Fruit fly (Drosophila melanogaster) whole organism, embryonic: ENCODE data around the gene kz.

Source experiments
- ATbp ChIP-seq: fragments of 200-800 bp; sonication (Bioruptor generic); optimal IDR thresholded peaks from 2 replicates; lab custom pipeline; 2017; ENCODE audit warnings: missing biosample characterization, mild to moderate bottlenecking, missing genetic modification characterization, missing genetic modification reagents
- CG11085 ChIP-seq: fragments of 200-800 bp; sonication (Bioruptor generic); IDR thresholded peaks from 2 replicates; pipeline ENCODE4 v1.3.6; 2022; ENCODE audit warnings: missing biosample characterization, missing genetic modification characterization
- CG11247 ChIP-seq: fragments of 200-800 bp; sonication (Bioruptor generic); IDR thresholded peaks from 2 replicates; pipeline ENCODE4 v1.3.6; 2022; ENCODE audit warnings: missing biosample characterization, missing genetic modification characterization
- CG13287 ChIP-seq: fragments of 200-800 bp; sonication (Bioruptor generic); IDR thresholded peaks from 2 replicates; pipeline ENCODE4 v1.3.6; 2022; ENCODE audit warnings: missing biosample characterization, missing genetic modification characterization; ENCODE audit not compliant: partially characterized antibody
- CG13424 ChIP-seq: fragments of 200-800 bp; sonication (Bioruptor generic); optimal IDR thresholded peaks from 2 replicates; lab custom pipeline; 2019; ENCODE audit warnings: missing biosample characterization, mild to moderate bottlenecking, missing genetic modification characterization, moderate library complexity
- CG13775 ChIP-seq: fragments of 200-800 bp; sonication (Bioruptor generic); optimal IDR thresholded peaks from 3 replicates; lab custom pipeline; 2017; ENCODE audit warnings: missing biosample characterization, mild to moderate bottlenecking, missing genetic modification characterization
- CG14710 ChIP-seq: fragments of 200-800 bp; sonication (Bioruptor generic); optimal IDR thresholded peaks from 3 replicates; lab custom pipeline; 2019; ENCODE audit warnings: missing biosample characterization, mild to moderate bottlenecking, missing genetic modification characterization, moderate library complexity
- CG15514 ChIP-seq: fragments of 200-800 bp; sonication (Bioruptor generic); optimal IDR thresholded peaks from 3 replicates; lab custom pipeline; 2017; ENCODE audit warnings: missing biosample characterization, missing genetic modification characterization, mild to moderate bottlenecking, moderate library complexity, missing genetic modification reagents
- CG16863 ChIP-seq: fragments of 200-800 bp; sonication (Bioruptor generic); optimal IDR thresholded peaks from 3 replicates; lab custom pipeline; 2016; ENCODE audit warnings: missing biosample characterization, missing genetic modification characterization
- CG17359 ChIP-seq: fragments of 200-800 bp; sonication (Bioruptor generic); optimal IDR thresholded peaks from 3 replicates; lab custom pipeline; 2018; ENCODE audit warnings: missing biosample characterization, mild to moderate bottlenecking, missing genetic modification characterization, moderate library complexity
- CG17361 ChIP-seq: fragments of 200-800 bp; sonication (Bioruptor generic); IDR thresholded peaks from 3 replicates; pipeline ENCODE4 v1.3.6; 2022; ENCODE audit warnings: missing biosample characterization, missing genetic modification characterization
- CG17829 ChIP-seq: fragments of 200-800 bp; optimal IDR thresholded peaks from 2 replicates; lab custom pipeline; 2019; ENCODE audit warnings: missing biosample characterization, mild to moderate bottlenecking, missing genetic modification characterization, moderate library complexity
- CG1832 ChIP-seq: fragments of 200-800 bp; sonication (Bioruptor generic); optimal IDR thresholded peaks from 2 replicates; lab custom pipeline; 2017; ENCODE audit warnings: missing biosample characterization, mild to moderate bottlenecking, missing genetic modification characterization, inconsistent platforms
- CG31388 ChIP-seq: fragments of 200-800 bp; sonication (Bioruptor generic); optimal IDR thresholded peaks from 2 replicates; lab custom pipeline; 2016; ENCODE audit warnings: missing biosample characterization, missing genetic modification characterization
- CG31441 ChIP-seq: fragments of 200-800 bp; sonication (Bioruptor generic); IDR thresholded peaks from 2 replicates; pipeline ENCODE4 v1.3.6; 2022; ENCODE audit warnings: missing biosample characterization, missing genetic modification characterization
- CG3281 ChIP-seq: fragments of 200-800 bp; sonication (Bioruptor generic); optimal IDR thresholded peaks from 3 replicates; lab custom pipeline; 2017; ENCODE audit warnings: missing biosample characterization, mild to moderate bottlenecking, missing genetic modification characterization
- CG4424 ChIP-seq: fragments of 200-800 bp; sonication (Bioruptor generic); optimal IDR thresholded peaks from 3 replicates; lab custom pipeline; 2016; ENCODE audit warnings: missing biosample characterization, missing genetic modification characterization
- CG4707 ChIP-seq: fragments of 200-800 bp; sonication (Bioruptor generic); optimal IDR thresholded peaks from 2 replicates; lab custom pipeline; 2018; ENCODE audit warnings: missing biosample characterization, mild to moderate bottlenecking, missing genetic modification characterization, moderate library complexity
- CG6683 ChIP-seq: fragments of 200-800 bp; sonication (Bioruptor generic); optimal IDR thresholded peaks from 2 replicates; lab custom pipeline; 2017; ENCODE audit warnings: missing biosample characterization, mild to moderate bottlenecking, missing genetic modification characterization, missing genetic modification reagents
- CG8281 ChIP-seq: fragments of 200-800 bp; sonication (Bioruptor generic); optimal IDR thresholded peaks from 2 replicates; lab custom pipeline; 2018; ENCODE audit warnings: missing biosample characterization, mild to moderate bottlenecking, missing genetic modification characterization, moderate library complexity
- CG8924 ChIP-seq: fragments of 200-800 bp; optimal IDR thresholded peaks from 3 replicates; lab custom pipeline; 2019; ENCODE audit warnings: missing biosample characterization, mild to moderate bottlenecking, missing genetic modification characterization, moderate library complexity
- Dad ChIP-seq: fragments of 200-800 bp; sonication (Bioruptor generic); optimal IDR thresholded peaks from 3 replicates; lab custom pipeline; 2016; ENCODE audit warnings: missing biosample characterization, missing genetic modification characterization
- Deaf1 ChIP-seq: fragments of 200-800 bp; optimal IDR thresholded peaks from 3 replicates; lab custom pipeline; 2019; ENCODE audit warnings: missing biosample characterization, mild to moderate bottlenecking, missing genetic modification characterization, moderate library complexity
- Dref ChIP-seq: fragments of 200-800 bp; sonication (Bioruptor generic); IDR thresholded peaks from 2 replicates; pipeline ENCODE4 v1.3.6; 2022; ENCODE audit warnings: missing biosample characterization, missing genetic modification characterization
- E2f2 ChIP-seq: fragments of 200-800 bp; sonication (Bioruptor generic); IDR thresholded peaks from 2 replicates; pipeline ENCODE4 v1.3.6; 2022; ENCODE audit warnings: missing biosample characterization, missing genetic modification characterization
- Fer2 ChIP-seq: fragments of 200-800 bp; sonication (Bioruptor generic); optimal IDR thresholded peaks from 2 replicates; lab custom pipeline; 2018; ENCODE audit warnings: missing biosample characterization, mild to moderate bottlenecking, missing genetic modification characterization, moderate library complexity
- Kr ChIP-seq: fragments of 200-800 bp; sonication (Bioruptor generic); optimal IDR thresholded peaks from 2 replicates; lab custom pipeline; 2017; ENCODE audit warnings: missing biosample characterization, mild to moderate bottlenecking, missing genetic modification characterization
- Meics ChIP-seq: fragments of 200-800 bp; sonication (Bioruptor generic); optimal IDR thresholded peaks from 2 replicates; lab custom pipeline; 2017; ENCODE audit warnings: missing biosample characterization, mild to moderate bottlenecking, missing genetic modification characterization
- Mes4 ChIP-seq: fragments of 200-800 bp; sonication (Bioruptor generic); optimal IDR thresholded peaks from 2 replicates; lab custom pipeline; 2016; ENCODE audit warnings: missing biosample characterization, missing genetic modification characterization
- Ptx1 ChIP-seq: fragments of 200-800 bp; sonication (Bioruptor generic); IDR thresholded peaks from 2 replicates; pipeline ENCODE4 v1.3.6; 2022; ENCODE audit warnings: missing biosample characterization, missing genetic modification characterization
- Side ChIP-seq: fragments of 200-800 bp; sonication (Bioruptor generic); optimal IDR thresholded peaks from 2 replicates; lab custom pipeline; 2016; ENCODE audit warnings: missing biosample characterization, missing genetic modification characterization
- Sin3A ChIP-seq: fragments of >200 bp; optimal IDR thresholded peaks from 2 replicates; lab custom pipeline; 2018
- Taf1 ChIP-seq: fragments of 200-800 bp; sonication (Bioruptor generic); IDR thresholded peaks from 2 replicates; pipeline ENCODE4 v1.3.6; 2022; ENCODE audit warnings: missing biosample characterization, missing genetic modification characterization
- bsh ChIP-seq, 2 experiments: fragments of 200-800 bp; sonication (Bioruptor generic); optimal IDR thresholded peaks; 2 replicates each; lab custom pipeline; 2017 to 2018; ENCODE audit warnings: mild to moderate bottlenecking in 2 of 2, missing biosample characterization in 2 of 2, missing genetic modification characterization in 2 of 2, moderate library complexity in 1 of 2
- da ChIP-seq: fragments of 200-800 bp; sonication (Bioruptor generic); optimal IDR thresholded peaks from 2 replicates; lab custom pipeline; 2016; ENCODE audit warnings: missing biosample characterization, missing genetic modification characterization
- esg ChIP-seq: fragments of 200-800 bp; sonication (Bioruptor generic); conservative IDR thresholded peaks from 2 replicates; pipeline ENCODE4 v1.3.6; 2022; ENCODE audit warnings: missing biosample characterization, missing genetic modification characterization
- exex ChIP-seq: fragments of 200-800 bp; sonication (Bioruptor generic); optimal IDR thresholded peaks from 4 replicates; lab custom pipeline; 2018; ENCODE audit warnings: missing biosample characterization, mild to moderate bottlenecking, missing genetic modification characterization, moderate library complexity
- fd3F ChIP-seq: fragments of 200-800 bp; sonication (Bioruptor generic); optimal IDR thresholded peaks from 2 replicates; lab custom pipeline; 2018; ENCODE audit warnings: missing biosample characterization, mild to moderate bottlenecking, missing genetic modification characterization, moderate library complexity
- fd96Cb ChIP-seq: fragments of 200-800 bp; sonication (Bioruptor generic); optimal IDR thresholded peaks from 2 replicates; lab custom pipeline; 2018; ENCODE audit warnings: missing biosample characterization, mild to moderate bottlenecking, missing genetic modification characterization, moderate library complexity
- hbn ChIP-seq: fragments of 200-800 bp; sonication (Bioruptor generic); IDR thresholded peaks from 2 replicates; pipeline ENCODE4 v1.3.6; 2022; ENCODE audit warnings: missing biosample characterization, missing genetic modification characterization; ENCODE audit not compliant: partially characterized antibody
- insv ChIP-seq, 2 experiments: fragments of 200-800 bp; sonication (Bioruptor generic); optimal IDR thresholded peaks; 3 replicates each; lab custom pipeline; 2016 to 2018; ENCODE audit warnings: missing biosample characterization in 2 of 2, missing genetic modification characterization in 2 of 2
- jumu ChIP-seq: fragments of 200-800 bp; sonication (Bioruptor generic); optimal IDR thresholded peaks from 3 replicates; lab custom pipeline; 2016; ENCODE audit warnings: missing biosample characterization, missing genetic modification characterization
- ken ChIP-seq: fragments of 200-800 bp; sonication (Bioruptor generic); IDR thresholded peaks from 3 replicates; pipeline ENCODE4 v1.3.6; 2022; ENCODE audit warnings: missing biosample characterization, missing genetic modification characterization
- nmo ChIP-seq: fragments of 200-800 bp; sonication (Bioruptor generic); optimal IDR thresholded peaks from 2 replicates; lab custom pipeline; 2018; ENCODE audit warnings: missing biosample characterization, mild to moderate bottlenecking, missing genetic modification characterization, moderate library complexity
- p53 ChIP-seq: fragments of 200-800 bp; sonication (Bioruptor generic); optimal IDR thresholded peaks from 2 replicates; lab custom pipeline; 2016; ENCODE audit warnings: missing biosample characterization, missing genetic modification characterization
- psq ChIP-seq: fragments of 200-800 bp; sonication (Bioruptor generic); optimal IDR thresholded peaks from 2 replicates; lab custom pipeline; 2017; ENCODE audit warnings: missing biosample characterization, missing genetic modification characterization
- scrt ChIP-seq: fragments of 200-800 bp; sonication (Bioruptor generic); optimal IDR thresholded peaks from 2 replicates; lab custom pipeline; 2018; ENCODE audit warnings: missing biosample characterization, mild to moderate bottlenecking, missing genetic modification characterization, moderate library complexity
- sens ChIP-seq: fragments of 200-800 bp; sonication (Bioruptor generic); peaks from one replicate; lab custom pipeline; 2016; ENCODE audit warnings: missing biosample characterization, missing genetic modification characterization
- tx ChIP-seq: fragments of 200-800 bp; sonication (Bioruptor generic); optimal IDR thresholded peaks from 2 replicates; lab custom pipeline; 2016; ENCODE audit warnings: missing biosample characterization, missing genetic modification characterization
- zen ChIP-seq: fragments of 200-800 bp; sonication (Bioruptor generic); optimal IDR thresholded peaks from 3 replicates; lab custom pipeline; 2018; ENCODE audit warnings: missing biosample characterization, mild to moderate bottlenecking, missing genetic modification characterization, moderate library complexity

Gene kz

DNA sequence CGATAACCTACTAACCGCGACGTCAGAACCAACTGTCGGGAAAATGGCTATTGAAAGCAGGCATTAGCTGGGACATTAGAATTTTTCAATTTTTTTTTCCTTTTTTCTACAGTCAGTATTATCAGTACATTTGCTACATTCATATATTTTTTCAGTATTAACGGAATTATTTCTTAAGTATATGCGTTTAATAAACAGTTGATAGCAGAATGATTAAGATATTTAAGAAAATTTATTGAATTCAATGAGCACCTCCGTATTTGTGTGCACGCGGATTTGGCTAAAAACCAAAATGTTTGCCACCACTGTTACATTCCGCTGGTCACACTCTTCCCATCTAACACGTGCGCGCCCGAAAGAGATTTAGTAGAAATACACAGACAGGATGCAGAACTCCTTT, 20.7 kb upstream of the kz start, which contains the start of the genes temp and CG3071 (continued):
- peak; percentile 33; the same call in 1 of the 2 replicates for TF ChIP-seq CG11085 (GFP tag; lab: Robert Waterston, UW)
- peak; percentile 95 for TF ChIP-seq sens (GFP tag; lab: Kevin White, UChicago)
- TF ChIP-seq fd96Cb: peak; percentile 33
- TF ChIP-seq Ptx1 (GFP tag; lab: Robert Waterston, UW): peak; percentile 70
- TF ChIP-seq CG3281: peak; percentile 56
- TF ChIP-seq Fer2 (tag; lab: Kevin White, UChicago): peak; percentile 24
- no peak for TF ChIP-seq hbn (GFP tag; lab: Robert Waterston, UW)
- TF ChIP-seq CG8924 (tag; lab: Kevin White, UChicago): peak; percentile 61
- peak; percentile 59 for TF ChIP-seq Meics (GFP tag; lab: Kevin White, UChicago)
- TF ChIP-seq CG4707: no peak
- TF ChIP-seq CG6683: peak; percentile 8
- TF ChIP-seq Sin3A: peak; percentile 89
- peak; percentile 68 for TF ChIP-seq CG15514 (GFP tag; lab: Kevin White, UChicago)
- TF ChIP-seq CG14710 (tag; lab: Kevin White, UChicago): peak; percentile 75
- peak; percentile 47 for TF ChIP-seq E2f2 (GFP tag; lab: Robert Waterston, UW)
- peak; percentile 28 for TF ChIP-seq Dad (GFP tag; lab: Kevin White, UChicago)
- TF ChIP-seq da (GFP tag; lab: Kevin White, UChicago): no peak
- TF ChIP-seq CG31441: no peak; the same call in 1 of the 2 replicates
- TF ChIP-seq insv (GFP tag; optimal IDR thresholded peaks at IDR 0.05; lab: Kevin White, UChicago): peak in 1 of 2 experiments; percentile 43
- TF ChIP-seq bsh (GFP tag; optimal IDR thresholded peaks at IDR 0.05; lab: Kevin White, UChicago): peak in 1 of 2 experiments; percentile 40
- TF ChIP-seq Mes4 (GFP tag; lab: Kevin White, UChicago): peak; percentile 45
- no peak for TF ChIP-seq CG31388 (GFP tag; lab: Kevin White, UChicago)
- peak; percentile 79 for TF ChIP-seq CG17361 (GFP tag; lab: Robert Waterston, UW)
- no peak for TF ChIP-seq CG8281 (tag; lab: Kevin White, UChicago)
- TF ChIP-seq exex (tag; lab: Kevin White, UChicago): peak; percentile 24
- peak; percentile 21 for TF ChIP-seq zen (tag; lab: Kevin White, UChicago)
- peak; percentile 20; the same call in 1 of the 2 replicates for TF ChIP-seq Taf1 (GFP tag; lab: Robert Waterston, UW)
- TF ChIP-seq CG13287 (GFP tag; lab: Robert Waterston, UW): no peak; the same call in 1 of the 2 replicates
- TF ChIP-seq CG13424: peak; percentile 75
- TF ChIP-seq CG4424: peak; percentile 62
- TF ChIP-seq p53 (GFP tag; lab: Kevin White, UChicago): peak; percentile 20
- TF ChIP-seq Dref: peak; percentile 40
- peak; percentile 47 for TF ChIP-seq tx (GFP tag; lab: Kevin White, UChicago)
- TF ChIP-seq ATbp: no peak
- peak; percentile 43 for TF ChIP-seq fd3F (GFP tag; lab: Kevin White, UChicago)
- TF ChIP-seq CG13775 (GFP tag; lab: Kevin White, UChicago): peak; percentile 78
- TF ChIP-seq CG17829: peak; percentile 65
- TF ChIP-seq Kr: no peak
- peak; percentile 78 for TF ChIP-seq nmo (GFP tag; lab: Kevin White, UChicago)
- TF ChIP-seq psq (GFP tag; lab: Kevin White, UChicago): peak; percentile 10
- no peak; the same call in 2 of the 3 replicates for TF ChIP-seq ken (GFP tag; lab: Robert Waterston, UW)
- TF ChIP-seq CG16863 (GFP tag; lab: Kevin White, UChicago): peak; percentile 61
- TF ChIP-seq scrt (GFP tag; lab: Kevin White, UChicago): no peak
- TF ChIP-seq Deaf1 (tag; lab: Kevin White, UChicago): peak; percentile 30
- peak; percentile 2 for TF ChIP-seq CG17359
- TF ChIP-seq CG11247 (GFP tag; lab: Robert Waterston, UW): peak; percentile 21; the same call in 1 of the 2 replicates
- no peak for TF ChIP-seq CG1832
- peak; percentile 49 for TF ChIP-seq jumu (GFP tag; lab: Kevin White, UChicago)
- peak; percentile 49 for TF ChIP-seq Side (GFP tag; lab: Kevin White, UChicago)
- peak; percentile 26; the same call in 1 of the 2 replicates for TF ChIP-seq esg (GFP tag; lab: Robert Waterston, UW)
